Worm (Caenorhabditis elegans): ENCODE measurements around the gene Y54G2A.44.

DNA sequence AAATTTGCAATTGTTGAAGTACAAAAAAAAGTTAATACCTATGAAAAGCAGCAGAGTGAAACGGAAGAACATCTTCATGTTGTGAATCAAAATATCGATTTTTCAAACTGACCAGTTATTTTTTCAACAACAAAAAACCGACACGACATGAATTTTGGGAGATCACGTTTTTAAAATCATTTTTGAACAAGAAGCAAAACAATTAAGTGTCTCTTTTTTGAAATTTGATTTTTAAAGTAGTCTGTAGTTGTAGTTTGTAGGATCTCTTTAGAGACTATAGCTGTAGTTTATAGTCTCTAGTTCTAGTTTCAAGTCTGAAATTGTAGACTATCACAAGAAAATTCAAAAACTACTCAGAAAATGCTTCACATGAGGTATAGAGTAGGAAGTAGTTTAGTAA lies 42.2 kb downstream of the Y54G2A.44 start, which contains the start of gene Y54G2A.15:
- no peak for TF ChIP-seq ama-1 (optimal IDR thresholded peaks at IDR 0.05)
- no peak for TF ChIP-seq ama-1 (GFP tag; optimal IDR thresholded peaks at IDR 0.05)
- TF ChIP-seq madf-10 (tag; optimal IDR thresholded peaks at IDR 0.05): no peak
- no peak for TF ChIP-seq fkh-3 (tag; optimal IDR thresholded peaks at IDR 0.05)
- no peak for TF ChIP-seq atf-7 (tag; optimal IDR thresholded peaks at IDR 0.05)

Measured in whole organism, young adult.